Fruit fly (Drosophila melanogaster): ENCODE results near the gene CG8159.

- TF ChIP-seq ss (GFP tag; optimal IDR thresholded peaks at IDR 0.05) (no peak), CG34406 (GFP tag; optimal IDR thresholded peaks at IDR 0.05) (no peak), Blimp-1 (GFP tag; optimal IDR thresholded peaks at IDR 0.05) (no peak)
Observed at dm6 chr3R:8747134-8747870, 20.6 kb downstream of the CG8159 start, which contains the start of the genes CG9801 and Nasp.
